Worm (Caenorhabditis elegans) whole organism, early embryonic: ENCODE results near the gene Y11D7A.10.

ENCODE experiments used
- ama-1 ChIP-seq: fragments of 150-350 bp; optimal IDR thresholded peaks from 2 replicates; lab custom pipeline; 2014
- hnd-1 ChIP-seq: sonication (generic microtip); optimal IDR thresholded peaks from 2 replicates; lab custom pipeline; 2016; ENCODE audit warnings: missing genetic modification characterization, missing compliant biosample characterization
- tra-4 ChIP-seq: sonication (generic microtip); optimal IDR thresholded peaks from 2 replicates; lab custom pipeline; 2017; ENCODE audit warnings: missing genetic modification characterization, missing compliant biosample characterization

DNA sequence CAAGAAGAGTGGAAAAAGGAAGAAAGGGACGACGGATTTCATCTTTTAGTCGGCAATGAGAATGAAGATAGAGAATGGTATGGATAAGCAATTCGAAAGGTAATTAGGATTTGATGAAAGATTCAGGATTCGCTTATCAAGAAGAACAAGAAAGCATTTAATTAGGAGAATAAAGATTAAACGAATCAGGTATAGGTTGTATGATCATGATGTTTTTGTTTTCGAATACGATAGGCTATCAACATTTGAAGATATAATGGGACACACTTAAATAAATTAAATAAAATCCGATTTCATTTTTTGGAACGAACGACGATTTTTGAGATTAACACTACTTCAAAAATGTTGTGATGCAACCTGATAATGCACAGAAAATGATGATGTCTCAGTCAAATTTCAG, 14.1 kb downstream of the Y11D7A.10 start, which contains the start of gene Y11D7A.5:
- TF ChIP-seq hnd-1 (tag; lab: Kevin White, UChicago) (no peak), ama-1 (lab: Kevin White, UChicago) (no peak), tra-4 (no peak)
